Fruit fly (Drosophila melanogaster) whole organism, pupa: ENCODE results near the gene CG14362.

Experiments
- CG10348 ChIP-seq: fragments of 200-800 bp; sonication (Bioruptor generic); IDR thresholded peaks from 2 replicates; pipeline ENCODE4 v1.3.6; 2022; ENCODE audit warnings: missing biosample characterization, missing genetic modification characterization
- CG12605 ChIP-seq: fragments of 200-800 bp; sonication (Bioruptor generic); IDR thresholded peaks from 2 replicates; pipeline ENCODE4 v1.3.6; 2022; ENCODE audit warnings: missing biosample characterization, missing genetic modification characterization
- CG13204 ChIP-seq: fragments of 200-800 bp; sonication (Bioruptor generic); optimal IDR thresholded peaks from 2 replicates; lab custom pipeline; 2018; ENCODE audit warnings: missing biosample characterization, mild to moderate bottlenecking, missing genetic modification characterization, moderate library complexity
- CG14655 ChIP-seq: fragments of 200-800 bp; sonication (Bioruptor generic); optimal IDR thresholded peaks from 3 replicates; lab custom pipeline; 2017; ENCODE audit warnings: mild to moderate bottlenecking, missing biosample characterization, missing genetic modification reagents, missing genetic modification characterization
- CG15710 ChIP-seq: fragments of 200-800 bp; sonication (Bioruptor generic); optimal IDR thresholded peaks from 2 replicates; lab custom pipeline; 2018; ENCODE audit warnings: missing biosample characterization, mild to moderate bottlenecking, missing genetic modification characterization, moderate library complexity
- CG17806 ChIP-seq: fragments of 200-800 bp; sonication (Bioruptor generic); optimal IDR thresholded peaks from 2 replicates; lab custom pipeline; 2018; ENCODE audit warnings: missing biosample characterization, mild to moderate bottlenecking, missing genetic modification characterization, moderate library complexity
- CG32121 ChIP-seq: fragments of 200-800 bp; sonication (Bioruptor generic); IDR thresholded peaks from 2 replicates; pipeline ENCODE4 v1.3.6; 2022; ENCODE audit warnings: missing biosample characterization, missing genetic modification characterization
- CG34367 ChIP-seq: fragments of 200-800 bp; sonication (Bioruptor generic); optimal IDR thresholded peaks from 2 replicates; lab custom pipeline; 2018; ENCODE audit warnings: missing biosample characterization, mild to moderate bottlenecking, missing genetic modification characterization
- CG4496 ChIP-seq: fragments of 200-800 bp; sonication (Bioruptor generic); IDR thresholded peaks from 3 replicates; pipeline ENCODE4 v1.3.6; 2022; ENCODE audit warnings: missing biosample characterization, missing genetic modification characterization
- CG8159 ChIP-seq: fragments of 200-800 bp; sonication (Bioruptor generic); optimal IDR thresholded peaks from 3 replicates; lab custom pipeline; 2018; ENCODE audit warnings: missing biosample characterization, mild to moderate bottlenecking, missing genetic modification characterization, moderate library complexity
- CG8301 ChIP-seq: fragments of 200-800 bp; sonication (Bioruptor generic); optimal IDR thresholded peaks from 2 replicates; lab custom pipeline; 2018; ENCODE audit warnings: missing biosample characterization, mild to moderate bottlenecking, missing genetic modification characterization
- CG9948 ChIP-seq: fragments of 200-800 bp; sonication (Bioruptor generic); optimal IDR thresholded peaks from 2 replicates; lab custom pipeline; 2018; ENCODE audit warnings: missing biosample characterization, mild to moderate bottlenecking, missing genetic modification characterization, moderate library complexity
- D1 ChIP-seq: fragments of 200-800 bp; sonication (Bioruptor generic); optimal IDR thresholded peaks from 2 replicates; lab custom pipeline; 2018; ENCODE audit warnings: missing biosample characterization, mild to moderate bottlenecking, missing genetic modification characterization, moderate library complexity
- EcR ChIP-seq: fragments of 200-800 bp; sonication (Bioruptor generic); optimal IDR thresholded peaks from 3 replicates; lab custom pipeline; 2019; ENCODE audit warnings: missing biosample characterization, missing genetic modification characterization, mild to moderate bottlenecking, moderate library complexity, missing genetic modification reagents
- Ets98B ChIP-seq: fragments of 200-800 bp; sonication (Bioruptor generic); IDR thresholded peaks from 2 replicates; pipeline ENCODE4 v1.3.6; 2022; ENCODE audit warnings: missing biosample characterization, missing genetic modification characterization
- Pif1A ChIP-seq: fragments of 200-800 bp; sonication (Bioruptor generic); optimal IDR thresholded peaks from 3 replicates; lab custom pipeline; 2016; ENCODE audit warnings: missing biosample characterization, missing genetic modification characterization
- Pif1B ChIP-seq: fragments of 200-800 bp; sonication (Bioruptor generic); optimal IDR thresholded peaks from 3 replicates; lab custom pipeline; 2016; ENCODE audit warnings: missing biosample characterization, missing genetic modification characterization
- Snoo ChIP-seq: fragments of 200-800 bp; sonication (Bioruptor generic); optimal IDR thresholded peaks from 3 replicates; lab custom pipeline; 2017; ENCODE audit warnings: missing biosample characterization, mild to moderate bottlenecking, missing genetic modification characterization, inconsistent platforms
- fd96Ca ChIP-seq: fragments of 200-800 bp; sonication (Bioruptor generic); IDR thresholded peaks from 3 replicates; pipeline ENCODE4 v1.3.6; 2022; ENCODE audit warnings: missing biosample characterization, missing genetic modification characterization
- gl ChIP-seq: fragments of 200-800 bp; sonication (Bioruptor generic); optimal IDR thresholded peaks from 2 replicates; lab custom pipeline; 2018; ENCODE audit warnings: missing biosample characterization, mild to moderate bottlenecking, missing genetic modification characterization
- rn ChIP-seq: fragments of 200-800 bp; sonication (Bioruptor generic); IDR thresholded peaks from 2 replicates; pipeline ENCODE4 v1.3.6; 2022; ENCODE audit warnings: missing biosample characterization, missing genetic modification characterization

The CG14362 gene

DNA sequence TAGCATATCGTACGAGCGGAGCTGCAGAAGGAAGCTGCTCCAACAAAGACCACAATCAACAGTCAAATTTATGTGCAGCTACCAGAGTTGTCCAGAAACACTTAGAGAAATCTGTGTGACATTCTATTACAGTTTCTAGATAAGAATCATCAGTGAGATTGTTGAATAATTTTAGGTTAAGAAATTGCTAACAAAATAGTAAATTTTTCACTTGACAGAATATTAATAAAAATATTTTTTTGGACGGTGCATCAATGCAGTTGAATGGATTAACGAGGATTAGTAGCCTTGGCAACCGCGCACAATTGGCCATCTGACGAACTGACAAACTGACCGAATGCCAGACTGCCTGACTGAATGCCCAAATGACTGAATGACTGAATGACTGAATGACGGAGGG lies 8.0 kb downstream of the CG14362 start:
- TF ChIP-seq EcR (GFP tag; lab: Kevin White, UChicago) (no peak), CG8301 (tag; lab: Kevin White, UChicago) (peak; percentile 41), rn (no peak), Pif1B (no peak), CG8159 (tag; lab: Kevin White, UChicago) (no peak), fd96Ca (no peak), CG9948 (no peak), CG13204 (GFP tag; lab: Kevin White, UChicago) (no peak), CG15710 (tag; lab: Kevin White, UChicago) (no peak), Ets98B (0 out of 2 replicates have a peak, but pooled peaks have one; percentile 26), gl (tag; lab: Kevin White, UChicago) (no peak), Snoo (tag; lab: Kevin White, UChicago) (no peak), D1 (tag; lab: Kevin White, UChicago) (no peak), CG10348 (GFP tag; lab: Robert Waterston, UW) (no peak), Pif1A (GFP tag; lab: Kevin White, UChicago) (peak; percentile 27), CG32121 (GFP tag; lab: Robert Waterston, UW) (no peak), CG14655 (GFP tag; lab: Kevin White, UChicago) (peak; percentile 55), CG4496 (no peak), CG12605 (GFP tag; lab: Robert Waterston, UW) (no peak), CG17806 (tag; lab: Kevin White, UChicago) (peak; percentile 27), CG34367 (tag; lab: Kevin White, UChicago) (no peak)
- TF ChIP-seq, all 21 proteins: peak for 5

DNA sequence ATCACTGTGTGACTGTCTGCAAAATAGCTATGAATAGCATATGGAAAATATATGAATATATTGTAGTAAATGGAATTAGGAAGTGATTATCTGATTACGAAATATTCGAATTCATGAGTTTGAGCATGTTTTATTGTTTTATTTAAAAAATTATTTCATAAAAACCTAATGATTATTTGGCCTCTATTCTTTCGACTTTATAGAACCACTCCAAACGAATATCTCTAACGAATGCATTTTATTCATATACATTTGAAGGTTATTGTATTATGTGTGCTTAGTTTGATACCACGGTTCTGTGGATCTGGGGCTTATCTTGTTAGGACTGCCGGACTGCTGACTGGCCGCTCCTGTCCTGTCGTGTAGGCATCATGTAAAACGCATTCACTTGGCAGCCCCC lies 9.3 kb downstream of the CG14362 start:
- TF ChIP-seq CG15710 (tag; lab: Kevin White, UChicago): peak; percentile 69
- peak; percentile 73 for TF ChIP-seq CG14655 (GFP tag; lab: Kevin White, UChicago)
- TF ChIP-seq CG10348 (GFP tag; lab: Robert Waterston, UW): no peak
- no peak for TF ChIP-seq gl (tag; lab: Kevin White, UChicago)
- TF ChIP-seq CG12605 (GFP tag; lab: Robert Waterston, UW): no peak
- TF ChIP-seq D1 (tag; lab: Kevin White, UChicago): peak; percentile 38
- no peak for TF ChIP-seq CG4496
- TF ChIP-seq CG13204 (GFP tag; lab: Kevin White, UChicago): no peak
- TF ChIP-seq rn: no peak
- TF ChIP-seq CG17806 (tag; lab: Kevin White, UChicago): peak; percentile 56
- TF ChIP-seq EcR (GFP tag; lab: Kevin White, UChicago): no peak
- TF ChIP-seq fd96Ca: no peak
- peak; percentile 22 for TF ChIP-seq Pif1B
- TF ChIP-seq Ets98B: no peak
- peak; percentile 52 for TF ChIP-seq CG8301 (tag; lab: Kevin White, UChicago)
- TF ChIP-seq CG8159 (tag; lab: Kevin White, UChicago): peak; percentile 74
- TF ChIP-seq CG34367 (tag; lab: Kevin White, UChicago): peak; percentile 64
- TF ChIP-seq Snoo (tag; lab: Kevin White, UChicago): peak; percentile 36
- TF ChIP-seq CG32121 (GFP tag; lab: Robert Waterston, UW): no peak
- TF ChIP-seq CG9948: peak; percentile 77
- TF ChIP-seq Pif1A (GFP tag; lab: Kevin White, UChicago): no peak

DNA sequence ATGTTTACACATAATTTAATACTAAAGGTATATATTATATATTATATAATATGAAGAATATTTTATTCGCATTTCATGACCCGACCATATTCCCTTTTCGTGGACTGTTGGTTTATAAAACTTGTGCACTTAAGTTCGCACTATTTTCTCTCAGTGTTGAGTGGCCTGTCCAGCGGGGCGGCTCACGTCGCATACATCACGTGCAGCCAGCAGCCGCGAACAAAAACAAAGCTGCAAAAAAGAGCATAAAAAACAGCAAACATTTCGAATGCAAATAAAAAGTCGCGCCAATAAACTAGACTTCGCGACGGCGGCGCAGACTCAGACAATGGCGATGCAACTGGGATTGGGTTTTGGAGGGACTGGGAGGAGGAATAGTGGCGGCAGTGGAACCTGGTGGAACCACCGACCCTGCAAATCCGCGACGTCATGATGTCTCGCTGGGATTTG lies 10.0 kb downstream of the CG14362 start:
- TF ChIP-seq fd96Ca (peak; percentile 89), Pif1B (peak; percentile 85), CG14655 (GFP tag; lab: Kevin White, UChicago) (peak; percentile 77), CG10348 (GFP tag; lab: Robert Waterston, UW) (no peak), D1 (tag; lab: Kevin White, UChicago) (peak; percentile 50), CG12605 (GFP tag; lab: Robert Waterston, UW) (peak; percentile 83), EcR (GFP tag; lab: Kevin White, UChicago) (peak; percentile 55), Snoo (tag; lab: Kevin White, UChicago) (peak; percentile 76), CG4496 (peak; percentile 91), CG34367 (tag; lab: Kevin White, UChicago) (peak; percentile 90), CG17806 (tag; lab: Kevin White, UChicago) (peak; percentile 81), Ets98B (peak; percentile 87), CG32121 (GFP tag; lab: Robert Waterston, UW) (peak; percentile 88), CG8301 (tag; lab: Kevin White, UChicago) (peak; percentile 66), CG8159 (tag; lab: Kevin White, UChicago) (peak; percentile 87), CG13204 (GFP tag; lab: Kevin White, UChicago) (peak; percentile 89), CG15710 (tag; lab: Kevin White, UChicago) (peak; percentile 92), gl (tag; lab: Kevin White, UChicago) (peak; percentile 80), Pif1A (GFP tag; lab: Kevin White, UChicago) (peak; percentile 69), CG9948 (peak; percentile 90), rn (peak; percentile 74)

DNA sequence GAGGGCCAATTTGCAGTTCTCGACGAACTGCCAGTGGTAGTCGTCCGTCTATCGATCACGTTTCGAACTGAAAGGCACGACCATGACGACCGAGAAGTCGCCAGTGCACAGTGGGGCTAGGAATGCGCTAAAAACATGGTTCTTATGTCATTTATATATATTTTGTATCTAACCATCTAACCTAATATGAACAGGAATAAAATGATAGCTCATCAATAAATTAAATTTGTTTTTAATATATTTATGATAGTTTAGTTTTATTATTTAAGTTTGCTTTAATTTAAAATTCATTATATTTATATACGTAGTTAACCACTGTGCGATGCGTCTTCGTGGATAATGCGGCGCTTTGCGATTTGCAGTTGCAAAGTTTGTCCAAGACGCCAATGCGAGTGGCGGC lies 11.6 kb downstream of the CG14362 start:
- no peak for TF ChIP-seq Snoo (tag; lab: Kevin White, UChicago)
- peak; percentile 38; the same call in 1 of the 2 replicates for TF ChIP-seq CG32121 (GFP tag; lab: Robert Waterston, UW)
- no peak for TF ChIP-seq CG13204 (GFP tag; lab: Kevin White, UChicago)
- no peak for TF ChIP-seq rn
- no peak for TF ChIP-seq gl (tag; lab: Kevin White, UChicago)
- TF ChIP-seq Ets98B: peak; percentile 48
- TF ChIP-seq CG17806 (tag; lab: Kevin White, UChicago): peak; percentile 45
- peak; percentile 21 for TF ChIP-seq Pif1B
- TF ChIP-seq Pif1A (GFP tag; lab: Kevin White, UChicago): peak; percentile 31
- peak; percentile 66 for TF ChIP-seq CG8301 (tag; lab: Kevin White, UChicago)
- TF ChIP-seq CG10348 (GFP tag; lab: Robert Waterston, UW): no peak
- no peak for TF ChIP-seq CG4496
- peak; percentile 66 for TF ChIP-seq CG14655 (GFP tag; lab: Kevin White, UChicago)
- no peak for TF ChIP-seq EcR (GFP tag; lab: Kevin White, UChicago)
- no peak for TF ChIP-seq CG34367 (tag; lab: Kevin White, UChicago)
- TF ChIP-seq D1 (tag; lab: Kevin White, UChicago): no peak
- TF ChIP-seq fd96Ca: peak; percentile 46; the same call in 2 of the 3 replicates
- peak; percentile 45 for TF ChIP-seq CG8159 (tag; lab: Kevin White, UChicago)
- peak; percentile 41; the same call in 1 of the 2 replicates for TF ChIP-seq CG12605 (GFP tag; lab: Robert Waterston, UW)
- peak; percentile 20 for TF ChIP-seq CG15710 (tag; lab: Kevin White, UChicago)
- peak; percentile 44 for TF ChIP-seq CG9948
